Fruit fly (Drosophila melanogaster) whole organism, embryonic: Measurements from ENCODE around the gene CG9717.

ENCODE experiments used
- BEAF-32 ChIP-seq: fragments of 200-800 bp; sonication (Bioruptor generic); optimal IDR thresholded peaks from 3 replicates; lab custom pipeline; 2017; ENCODE audit warnings: missing biosample characterization, missing genetic modification characterization, mild to moderate bottlenecking, moderate library complexity, missing genetic modification reagents
- CG10565 ChIP-seq: fragments of 200-800 bp; sonication (Bioruptor generic); optimal IDR thresholded peaks from 3 replicates; lab custom pipeline; 2016; ENCODE audit warnings: missing biosample characterization, mild to moderate bottlenecking, missing genetic modification characterization
- CG11456 ChIP-seq: fragments of 200-800 bp; sonication (Bioruptor generic); IDR thresholded peaks from 3 replicates; pipeline ENCODE4 v1.3.6; 2022; ENCODE audit warnings: missing biosample characterization, missing genetic modification characterization
- CG11560 ChIP-seq: fragments of 200-800 bp; sonication (Bioruptor generic); IDR thresholded peaks from 3 replicates; pipeline ENCODE4 v1.3.6; 2022; ENCODE audit warnings: missing biosample characterization, missing genetic modification characterization
- CG12104 ChIP-seq: fragments of 200-800 bp; sonication (Bioruptor generic); optimal IDR thresholded peaks from 3 replicates; lab custom pipeline; 2016; ENCODE audit warnings: missing biosample characterization, missing genetic modification characterization
- CG14050 ChIP-seq: fragments of 200-800 bp; sonication (Bioruptor generic); IDR thresholded peaks from 3 replicates; pipeline ENCODE4 v1.3.6; 2022; ENCODE audit warnings: missing biosample characterization, missing genetic modification characterization
- CG15011 ChIP-seq: fragments of 200-800 bp; sonication (Bioruptor generic); optimal IDR thresholded peaks from 3 replicates; lab custom pipeline; 2018; ENCODE audit warnings: missing biosample characterization, mild to moderate bottlenecking, missing genetic modification characterization
- CG1602 ChIP-seq: fragments of 200-800 bp; sonication (Bioruptor generic); optimal IDR thresholded peaks from 3 replicates; lab custom pipeline; 2016; ENCODE audit warnings: missing biosample characterization, missing genetic modification characterization
- CG1647 ChIP-seq: fragments of 200-800 bp; sonication (Bioruptor generic); optimal IDR thresholded peaks from 3 replicates; lab custom pipeline; 2016; ENCODE audit warnings: missing biosample characterization, missing genetic modification characterization
- CG17361 ChIP-seq: fragments of 200-800 bp; sonication (Bioruptor generic); IDR thresholded peaks from 3 replicates; pipeline ENCODE4 v1.3.6; 2022; ENCODE audit warnings: missing biosample characterization, missing genetic modification characterization
- CG2875 ChIP-seq: fragments of 200-800 bp; sonication (Bioruptor generic); optimal IDR thresholded peaks from 2 replicates; lab custom pipeline; 2017; ENCODE audit warnings: missing biosample characterization, mild to moderate bottlenecking, missing genetic modification characterization, missing genetic modification reagents
- CG31388 ChIP-seq: fragments of 200-800 bp; sonication (Bioruptor generic); optimal IDR thresholded peaks from 2 replicates; lab custom pipeline; 2016; ENCODE audit warnings: missing biosample characterization, missing genetic modification characterization
- CG5180 ChIP-seq: fragments of 200-800 bp; sonication (Bioruptor generic); optimal IDR thresholded peaks from 3 replicates; lab custom pipeline; 2017; ENCODE audit warnings: missing biosample characterization, missing genetic modification characterization, mild to moderate bottlenecking, moderate library complexity, missing genetic modification reagents
- CG6791 ChIP-seq: fragments of 200-800 bp; sonication (Bioruptor generic); IDR thresholded peaks from 3 replicates; pipeline ENCODE4 v1.3.6; 2022; ENCODE audit warnings: missing biosample characterization, missing genetic modification characterization; ENCODE audit not compliant: partially characterized antibody
- CG9797 ChIP-seq: fragments of 200-800 bp; sonication (Bioruptor generic); optimal IDR thresholded peaks from 3 replicates; lab custom pipeline; 2018; ENCODE audit warnings: missing biosample characterization, mild to moderate bottlenecking, missing genetic modification characterization
- Chrac-16 ChIP-seq: fragments of 200-800 bp; sonication (Bioruptor generic); optimal IDR thresholded peaks from 3 replicates; lab custom pipeline; 2016; ENCODE audit warnings: missing biosample characterization, missing genetic modification characterization
- D ChIP-seq, 2 experiments: fragments of 200-800 bp in 1 of 2; fragments of >200 bp in 1 of 2; sonication (Bioruptor generic) in 1 of 2; optimal IDR thresholded peaks; 2 replicates in 1 of 2; 3 replicates in 1 of 2; lab custom pipeline; 2017; ENCODE audit warnings: mild to moderate bottlenecking in 1 of 2, missing biosample characterization in 1 of 2, missing genetic modification characterization in 1 of 2, missing genetic modification reagents in 1 of 2
- D19B ChIP-seq: fragments of 200-800 bp; sonication (Bioruptor generic); optimal IDR thresholded peaks from 2 replicates; lab custom pipeline; 2017; ENCODE audit warnings: missing biosample characterization, mild to moderate bottlenecking, missing genetic modification characterization
- E2f1 ChIP-seq: fragments of 200-800 bp; sonication (Bioruptor generic); IDR thresholded peaks from 2 replicates; pipeline ENCODE4 v1.3.6; 2022; ENCODE audit warnings: missing biosample characterization, missing genetic modification characterization
- Fer3 ChIP-seq: fragments of 200-800 bp; sonication (Bioruptor generic); optimal IDR thresholded peaks from 2 replicates; lab custom pipeline; 2018; ENCODE audit warnings: missing biosample characterization, mild to moderate bottlenecking, missing genetic modification characterization, moderate library complexity
- HLHmδ ChIP-seq: fragments of 200-800 bp; sonication (Bioruptor generic); optimal IDR thresholded peaks from 2 replicates; lab custom pipeline; 2018; ENCODE audit warnings: missing biosample characterization, mild to moderate bottlenecking, missing genetic modification characterization, moderate library complexity
- Hand ChIP-seq: fragments of 200-800 bp; sonication (Bioruptor generic); optimal IDR thresholded peaks from 2 replicates; lab custom pipeline; 2017; ENCODE audit warnings: mild to moderate bottlenecking, missing biosample characterization, missing genetic modification reagents, missing genetic modification characterization
- HmgD ChIP-seq: fragments of 200-800 bp; sonication (Bioruptor generic); optimal IDR thresholded peaks from 3 replicates; lab custom pipeline; 2016; ENCODE audit warnings: missing biosample characterization, missing genetic modification characterization
- Kr ChIP-seq: fragments of 200-800 bp; sonication (Bioruptor generic); optimal IDR thresholded peaks from 2 replicates; lab custom pipeline; 2017; ENCODE audit warnings: missing biosample characterization, mild to moderate bottlenecking, missing genetic modification characterization
- NFAT ChIP-seq: fragments of 200-800 bp; sonication (Bioruptor generic); IDR thresholded peaks from 2 replicates; pipeline ENCODE4 v1.3.6; 2022; ENCODE audit warnings: missing biosample characterization, missing genetic modification characterization
- Rx ChIP-seq: fragments of 200-800 bp; sonication (Bioruptor generic); IDR thresholded peaks from 2 replicates; pipeline ENCODE4 v1.3.6; 2022; ENCODE audit warnings: missing biosample characterization, missing genetic modification characterization
- Usf ChIP-seq: fragments of 200-800 bp; sonication (Bioruptor generic); optimal IDR thresholded peaks from 2 replicates; lab custom pipeline; 2017; ENCODE audit warnings: missing genotype, missing biosample characterization, missing genetic modification characterization
- ab ChIP-seq: fragments of 200-800 bp; sonication (Bioruptor generic); optimal IDR thresholded peaks from 2 replicates; lab custom pipeline; 2016; ENCODE audit warnings: missing biosample characterization, missing genetic modification characterization
- ash1 ChIP-seq: fragments of 200-800 bp; sonication (Bioruptor generic); optimal IDR thresholded peaks from 2 replicates; lab custom pipeline; 2018; ENCODE audit warnings: missing biosample characterization, mild to moderate bottlenecking, missing genetic modification characterization
- az2 ChIP-seq: fragments of 200-800 bp; sonication (Bioruptor generic); optimal IDR thresholded peaks from 3 replicates; lab custom pipeline; 2016; ENCODE audit warnings: missing biosample characterization, missing genetic modification characterization
- bigmax ChIP-seq: fragments of 200-800 bp; sonication (Bioruptor generic); optimal IDR thresholded peaks from 2 replicates; lab custom pipeline; 2018; ENCODE audit warnings: missing biosample characterization, mild to moderate bottlenecking, missing genetic modification characterization
- corto ChIP-seq: fragments of 200-800 bp; sonication (Bioruptor generic); optimal IDR thresholded peaks from 2 replicates; lab custom pipeline; 2016; ENCODE audit warnings: missing biosample characterization, mild to moderate bottlenecking, missing genetic modification characterization, moderate library complexity
- disco-r ChIP-seq: fragments of 200-800 bp; sonication (Bioruptor generic); optimal IDR thresholded peaks from 2 replicates; lab custom pipeline; 2016; ENCODE audit warnings: missing biosample characterization, missing genetic modification characterization
- esg ChIP-seq: fragments of 200-800 bp; sonication (Bioruptor generic); conservative IDR thresholded peaks from 2 replicates; pipeline ENCODE4 v1.3.6; 2022; ENCODE audit warnings: missing biosample characterization, missing genetic modification characterization
- ewg ChIP-seq: fragments of 200-800 bp; sonication (Bioruptor generic); optimal IDR thresholded peaks from 3 replicates; lab custom pipeline; 2017; ENCODE audit warnings: mild to moderate bottlenecking, missing biosample characterization, missing genetic modification reagents, missing genetic modification characterization
- ftz-f1 ChIP-seq: fragments of 200-800 bp; sonication (Bioruptor generic); optimal IDR thresholded peaks from 2 replicates; lab custom pipeline; 2016; ENCODE audit warnings: missing biosample characterization, missing genetic modification characterization
- h ChIP-seq: fragments of >200 bp; optimal IDR thresholded peaks from 2 replicates; lab custom pipeline; 2017
- klu ChIP-seq: fragments of 200-800 bp; sonication (Bioruptor generic); IDR thresholded peaks from 2 replicates; pipeline ENCODE4 v1.3.6; 2022; ENCODE audit warnings: missing biosample characterization, missing genetic modification characterization
- org-1 ChIP-seq: fragments of 200-800 bp; sonication (Bioruptor generic); optimal IDR thresholded peaks from 2 replicates; lab custom pipeline; 2017; ENCODE audit warnings: missing biosample characterization, missing genetic modification characterization
- otp ChIP-seq: fragments of 200-800 bp; sonication (Bioruptor generic); IDR thresholded peaks from 3 replicates; pipeline ENCODE4, ENCODE4 v1.3.6; 2022; ENCODE audit warnings: missing biosample characterization, missing genetic modification characterization
- p53 ChIP-seq: fragments of 200-800 bp; sonication (Bioruptor generic); optimal IDR thresholded peaks from 2 replicates; lab custom pipeline; 2016; ENCODE audit warnings: missing biosample characterization, missing genetic modification characterization
- pan ChIP-seq, 4 experiments: fragments of >200 bp in 3 of 4; fragments of 200-800 bp in 1 of 4; sonication (Bioruptor generic) in 1 of 4; optimal IDR thresholded peaks in 3 of 4; IDR thresholded peaks in 1 of 4; 2 replicates each; pipeline versions ENCODE4 v1.3.6 to Lab custom; 2017 to 2022; ENCODE audit warnings: missing biosample characterization in 2 of 4, missing genetic modification characterization in 2 of 4, mixed read lengths in 1 of 4
- peb ChIP-seq: fragments of 200-800 bp; sonication (Bioruptor generic); IDR thresholded peaks from 2 replicates; pipeline ENCODE4 v1.3.6; 2022; ENCODE audit warnings: missing biosample characterization, missing genetic modification characterization
- sc ChIP-seq, 3 experiments: fragments of >200 bp in 2 of 3; fragments of 200-800 bp in 1 of 3; sonication (Bioruptor generic) in 1 of 3; optimal IDR thresholded peaks; 2 replicates in 2 of 3; 3 replicates in 1 of 3; lab custom pipeline; 2017; ENCODE audit warnings: mild to moderate bottlenecking in 1 of 3, missing biosample characterization in 1 of 3, missing genetic modification characterization in 1 of 3, missing genetic modification reagents in 1 of 3
- toy ChIP-seq: fragments of 200-800 bp; sonication (Bioruptor generic); IDR thresholded peaks from 2 replicates; pipeline ENCODE4 v1.3.6; 2022; ENCODE audit warnings: missing biosample characterization, missing genetic modification characterization
- ttk ChIP-seq: fragments of 200-800 bp; sonication (Bioruptor generic); IDR thresholded peaks from 2 replicates; pipeline ENCODE4 v2.1.2; 2022; ENCODE audit warnings: missing biosample characterization, missing genetic modification characterization
- wek ChIP-seq: fragments of 200-800 bp; sonication (Bioruptor generic); optimal IDR thresholded peaks from 3 replicates; lab custom pipeline; 2018; ENCODE audit warnings: missing biosample characterization, mild to moderate bottlenecking, missing genetic modification characterization, moderate library complexity
- zfh1 ChIP-seq: fragments of 200-800 bp; sonication (Bioruptor generic); IDR thresholded peaks from 3 replicates; pipeline ENCODE4 v1.3.6; 2022; ENCODE audit warnings: missing biosample characterization, missing genetic modification characterization
- zfh2 ChIP-seq: fragments of 200-800 bp; sonication (Bioruptor generic); optimal IDR thresholded peaks from 2 replicates; lab custom pipeline; 2016; ENCODE audit warnings: missing biosample characterization, missing genetic modification characterization

CG9717 gene

DNA sequence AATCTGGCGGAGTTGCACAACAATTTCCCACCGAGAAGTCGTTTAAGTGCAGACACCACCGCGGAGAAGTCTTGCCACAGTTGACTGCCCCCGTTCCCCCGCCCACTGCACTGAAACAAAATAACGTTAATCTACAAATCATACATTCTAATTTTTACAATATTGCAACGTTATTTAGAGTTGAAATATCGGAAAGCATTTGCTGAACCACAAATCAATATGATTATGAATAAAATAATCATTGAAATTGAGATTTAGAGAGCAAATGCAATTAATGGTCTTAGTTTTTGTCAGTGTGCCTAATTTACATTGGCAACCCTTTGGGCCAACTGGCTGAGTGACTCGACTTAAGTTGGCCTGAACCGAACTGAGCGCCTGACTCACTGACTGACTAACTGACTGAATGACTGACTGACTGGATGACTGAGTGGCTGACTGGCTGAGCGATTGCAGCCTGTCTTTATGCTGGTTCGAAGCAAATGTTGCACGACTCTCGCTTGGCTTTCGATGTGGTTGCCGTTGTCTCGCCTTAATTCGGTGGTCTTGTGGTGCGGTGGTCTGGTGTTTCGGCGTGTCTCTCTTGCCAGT is 16.5 kb downstream of the CG9717 start (continued):
- TF ChIP-seq Usf (GFP tag; lab: Kevin White, UChicago) (no peak), BEAF-32 (GFP tag; lab: Kevin White, UChicago) (no peak), CG2875 (GFP tag; lab: Kevin White, UChicago) (peak; percentile 76), NFAT (GFP tag; lab: Robert Waterston, UW) (no peak), CG9797 (no peak), Rx (GFP tag; lab: Robert Waterston, UW) (peak; percentile 62), CG11456 (GFP tag; lab: Robert Waterston, UW) (peak; percentile 72; the same call in 2 of the 3 replicates), zfh1 (peak; percentile 84), Fer3 (tag; lab: Kevin White, UChicago) (no peak), CG12104 (GFP tag; lab: Kevin White, UChicago) (peak; percentile 15), bigmax (no peak), sc (optimal IDR thresholded peaks at IDR 0.05; lab: Kevin White, UChicago) (no peak), sc (GFP tag; optimal IDR thresholded peaks at IDR 0.05; lab: Kevin White, UChicago) (peak; percentile 68), CG15011 (GFP tag; lab: Kevin White, UChicago) (no peak), otp (GFP tag; lab: Robert Waterston, UW) (peak; percentile 78), HmgD (GFP tag; lab: Kevin White, UChicago) (no peak), D (optimal IDR thresholded peaks at IDR 0.05; lab: Kevin White, UChicago) (no peak), D (GFP tag; optimal IDR thresholded peaks at IDR 0.05; lab: Kevin White, UChicago) (peak; percentile 75), CG31388 (GFP tag; lab: Kevin White, UChicago) (peak; percentile 8), Kr (GFP tag; lab: Kevin White, UChicago) (no peak), wek (GFP tag; lab: Kevin White, UChicago) (peak; percentile 54), CG6791 (GFP tag; lab: Robert Waterston, UW) (no peak), Chrac-16 (peak; percentile 71), Hand (GFP tag; lab: Kevin White, UChicago) (no peak), ftz-f1 (GFP tag; lab: Kevin White, UChicago) (no peak), CG10565 (GFP tag; lab: Kevin White, UChicago) (no peak), CG1647 (GFP tag; lab: Kevin White, UChicago) (peak; percentile 18), ash1 (GFP tag; lab: Kevin White, UChicago) (no peak), CG5180 (peak; percentile 79), zfh2 (GFP tag; lab: Kevin White, UChicago) (no peak), h (no peak), ttk (GFP tag; lab: Robert Waterston, UW) (peak; percentile 59), HLHmδ (GFP tag; lab: Kevin White, UChicago) (no peak), esg (GFP tag; lab: Robert Waterston, UW) (peak; percentile 90), corto (peak; percentile 75), disco-r (GFP tag; lab: Kevin White, UChicago) (peak; percentile 1), pan (optimal IDR thresholded peaks at IDR 0.05; lab: Kevin White, UChicago) (no peak), pan (GFP tag; optimal IDR thresholded peaks at IDR 0.05 in 1 of 2, IDR thresholded peaks at IDR 0.05 in 1 of 2) (peak in 1 of 2 experiments; percentile 80), ab (GFP tag; lab: Kevin White, UChicago) (no peak), toy (GFP tag; lab: Robert Waterston, UW) (no peak), CG1602 (peak; percentile 71), CG11560 (no peak; the same call in 2 of the 3 replicates), org-1 (GFP tag; lab: Kevin White, UChicago) (peak; percentile 61), CG17361 (no peak; the same call in none of the 3 replicates), D19B (GFP tag; lab: Kevin White, UChicago) (no peak), peb (GFP tag; lab: Robert Waterston, UW) (0 out of 2 replicates have a peak, but pooled peaks have one; percentile 30), ewg (peak; percentile 56), p53 (GFP tag; lab: Kevin White, UChicago) (peak; percentile 20), klu (GFP tag; lab: Robert Waterston, UW) (0 out of 2 replicates have a peak, but pooled peaks have one; percentile 43), az2 (GFP tag; lab: Kevin White, UChicago) (peak; percentile 81), CG14050 (GFP tag; lab: Robert Waterston, UW) (peak; percentile 62; the same call in 2 of the 3 replicates), E2f1 (GFP tag; lab: Robert Waterston, UW) (peak; percentile 75)
